Worm (Caenorhabditis elegans) whole organism, young adult: ENCODE data around the gene vps-52.

Experiments
- F23B12.7 ChIP-seq: sonication (generic microtip); optimal IDR thresholded peaks from 2 replicates; lab custom pipeline; 2017; ENCODE audit warnings: missing genetic modification characterization, mild to moderate bottlenecking, missing compliant biosample characterization, antibody characterized with exemption, moderate library complexity; ENCODE audit not compliant: insufficient read depth
- F37B4.10 ChIP-seq: fragments of 200-800 bp; sonication (Bioruptor generic); IDR thresholded peaks from 2 replicates; pipeline ENCODE4 v1.3.6; 2022; ENCODE audit warnings: missing genetic modification characterization, missing compliant biosample characterization
- F55B11.4 ChIP-seq: sonication (generic microtip); optimal IDR thresholded peaks from 2 replicates; lab custom pipeline; 2016; ENCODE audit warnings: missing compliant biosample characterization, missing genetic modification characterization, borderline replicate concordance; ENCODE audit not compliant: insufficient read depth
- Y56A3A.18 ChIP-seq: fragments of 200-800 bp; sonication (Bioruptor generic); IDR thresholded peaks from 2 replicates; pipeline ENCODE4 v1.3.6; 2022; ENCODE audit warnings: missing genetic modification reagents, missing genetic modification characterization, missing compliant biosample characterization
- Y67H2A.10 ChIP-seq: fragments of 200-800 bp; sonication (Bioruptor generic); conservative IDR thresholded peaks from 2 replicates; pipeline ENCODE4 v1.3.6; 2022; ENCODE audit warnings: missing genetic modification reagents, missing genetic modification characterization, missing compliant biosample characterization
- aptf-2 ChIP-seq: fragments of 200-800 bp; sonication (Bioruptor generic); conservative IDR thresholded peaks from 2 replicates; pipeline ENCODE4 v1.3.6; 2022; ENCODE audit warnings: missing genetic modification reagents, missing genetic modification characterization, missing compliant biosample characterization
- attf-3 ChIP-seq: fragments of 200-800 bp; sonication (Bioruptor generic); conservative IDR thresholded peaks from 2 replicates; pipeline ENCODE4 v1.3.6; 2022; ENCODE audit warnings: missing genetic modification reagents, missing genetic modification characterization, missing compliant biosample characterization
- bed-2 ChIP-seq: fragments of 200-800 bp; sonication (Bioruptor generic); IDR thresholded peaks from 2 replicates; pipeline ENCODE4 v1.3.6; 2022; ENCODE audit warnings: missing genetic modification reagents, missing genetic modification characterization, missing compliant biosample characterization
- ceh-40 ChIP-seq: fragments of 200-800 bp; sonication (Bioruptor generic); IDR thresholded peaks from 2 replicates; pipeline ENCODE4 v1.3.6; 2022; ENCODE audit warnings: missing genetic modification characterization, missing compliant biosample characterization
- chd-7 ChIP-seq: sonication (generic microtip); optimal IDR thresholded peaks from 2 replicates; lab custom pipeline; 2016; ENCODE audit warnings: mild to moderate bottlenecking, missing genetic modification characterization, moderate library complexity, missing compliant biosample characterization
- die-1 ChIP-seq: sonication (generic microtip); optimal IDR thresholded peaks from 2 replicates; lab custom pipeline; 2016; ENCODE audit warnings: missing genotype, mild to moderate bottlenecking, missing genetic modification characterization, missing compliant biosample characterization
- dox-1 ChIP-seq: fragments of 200-800 bp; sonication (Bioruptor generic); IDR thresholded peaks from 2 replicates; pipeline ENCODE4 v1.3.6; 2022; ENCODE audit warnings: missing genetic modification reagents, missing genetic modification characterization, missing compliant biosample characterization
- ekl-4 ChIP-seq: fragments of 200-800 bp; sonication (Bioruptor generic); IDR thresholded peaks from 2 replicates; pipeline ENCODE4 v1.3.6; 2022; ENCODE audit warnings: missing genetic modification reagents, missing genetic modification characterization, missing compliant biosample characterization
- ets-4 ChIP-seq: fragments of 200-800 bp; sonication (Bioruptor generic); optimal IDR thresholded peaks from 2 replicates; lab custom pipeline; 2018; ENCODE audit warnings: mild to moderate bottlenecking, missing genetic modification characterization, missing compliant biosample characterization
- gei-17 ChIP-seq: fragments of 200-800 bp; sonication (Bioruptor generic); optimal IDR thresholded peaks from 2 replicates; lab custom pipeline; 2018; ENCODE audit warnings: mild to moderate bottlenecking, missing genetic modification characterization, missing compliant biosample characterization
- lag-1 ChIP-seq: fragments of 200-800 bp; sonication (Bioruptor generic); IDR thresholded peaks from 2 replicates; pipeline ENCODE4 v1.3.6; 2022; ENCODE audit warnings: missing genetic modification reagents, missing genetic modification characterization, missing compliant biosample characterization
- lin-26 ChIP-seq: fragments of 200-800 bp; sonication (Bioruptor generic); IDR thresholded peaks from 2 replicates; pipeline ENCODE4 v1.3.6; 2022; ENCODE audit warnings: missing genetic modification reagents, missing genetic modification characterization, missing compliant biosample characterization
- lin-40 ChIP-seq: sonication (generic microtip); optimal IDR thresholded peaks from 2 replicates; lab custom pipeline; 2016; ENCODE audit warnings: missing genetic modification characterization, mild to moderate bottlenecking, missing compliant biosample characterization, missing genotype, missing genetic modification reagents
- lir-1 ChIP-seq: fragments of 200-800 bp; sonication (Bioruptor generic); conservative IDR thresholded peaks from 2 replicates; pipeline ENCODE4 v1.3.6; 2022; ENCODE audit warnings: missing genetic modification reagents, missing genetic modification characterization, missing compliant biosample characterization
- madf-3 ChIP-seq: fragments of 200-800 bp; sonication (Bioruptor generic); IDR thresholded peaks from 2 replicates; pipeline ENCODE4 v1.3.6; 2022; ENCODE audit warnings: missing genetic modification reagents, missing genetic modification characterization, missing compliant biosample characterization
- mes-4 ChIP-seq: sonication (generic microtip); optimal IDR thresholded peaks from 2 replicates; lab custom pipeline; 2016; ENCODE audit warnings: missing genotype, missing genetic modification characterization, missing compliant biosample characterization
- mxl-1 ChIP-seq: sonication (generic microtip); optimal IDR thresholded peaks from 2 replicates; lab custom pipeline; 2016; ENCODE audit warnings: missing genetic modification characterization, missing compliant biosample characterization
- nhr-80 ChIP-seq: sonication (generic microtip); optimal IDR thresholded peaks from 2 replicates; lab custom pipeline; 2016; ENCODE audit warnings: missing genetic modification characterization, missing compliant biosample characterization
- snpc-1.1 ChIP-seq: sonication (generic microtip); optimal IDR thresholded peaks from 2 replicates; lab custom pipeline; 2017; ENCODE audit warnings: missing genetic modification characterization, mild to moderate bottlenecking, missing compliant biosample characterization, antibody characterized with exemption, moderate library complexity, missing genotype, missing genetic modification reagents; ENCODE audit not compliant: insufficient read depth
- snpc-1.3 ChIP-seq: sonication (generic microtip); optimal IDR thresholded peaks from 2 replicates; lab custom pipeline; 2017; ENCODE audit warnings: missing genetic modification characterization, mild to moderate bottlenecking, missing compliant biosample characterization, antibody characterized with exemption, moderate library complexity, missing genotype, missing genetic modification reagents; ENCODE audit not compliant: insufficient read depth
- tbx-9 ChIP-seq: sonication (generic microtip); optimal IDR thresholded peaks from 2 replicates; lab custom pipeline; 2016; ENCODE audit warnings: borderline replicate concordance, missing genetic modification characterization, inconsistent platforms, missing compliant biosample characterization
- tlf-1 ChIP-seq: fragments of 200-800 bp; sonication (Bioruptor generic); optimal IDR thresholded peaks from 2 replicates; lab custom pipeline; 2018; ENCODE audit warnings: mild to moderate bottlenecking, missing genetic modification characterization, missing compliant biosample characterization
- unc-130 ChIP-seq: sonication (generic microtip); optimal IDR thresholded peaks from 2 replicates; lab custom pipeline; 2016; ENCODE audit warnings: missing genetic modification reagents, missing genetic modification characterization, missing compliant biosample characterization
- xnd-1 ChIP-seq: sonication (generic microtip); optimal IDR thresholded peaks from 2 replicates; lab custom pipeline; 2016; ENCODE audit warnings: missing genotype, missing genetic modification reagents, missing genetic modification characterization, missing compliant biosample characterization
- zfh-2 ChIP-seq: fragments of 200-800 bp; sonication (Bioruptor generic); conservative IDR thresholded peaks from 2 replicates; pipeline ENCODE4 v1.3.6; 2022; ENCODE audit warnings: missing genetic modification reagents, missing genetic modification characterization, missing compliant biosample characterization
- ztf-26 ChIP-seq: sonication (generic microtip); optimal IDR thresholded peaks from 2 replicates; lab custom pipeline; 2017; ENCODE audit warnings: missing genetic modification characterization, missing compliant biosample characterization

Gene vps-52

DNA sequence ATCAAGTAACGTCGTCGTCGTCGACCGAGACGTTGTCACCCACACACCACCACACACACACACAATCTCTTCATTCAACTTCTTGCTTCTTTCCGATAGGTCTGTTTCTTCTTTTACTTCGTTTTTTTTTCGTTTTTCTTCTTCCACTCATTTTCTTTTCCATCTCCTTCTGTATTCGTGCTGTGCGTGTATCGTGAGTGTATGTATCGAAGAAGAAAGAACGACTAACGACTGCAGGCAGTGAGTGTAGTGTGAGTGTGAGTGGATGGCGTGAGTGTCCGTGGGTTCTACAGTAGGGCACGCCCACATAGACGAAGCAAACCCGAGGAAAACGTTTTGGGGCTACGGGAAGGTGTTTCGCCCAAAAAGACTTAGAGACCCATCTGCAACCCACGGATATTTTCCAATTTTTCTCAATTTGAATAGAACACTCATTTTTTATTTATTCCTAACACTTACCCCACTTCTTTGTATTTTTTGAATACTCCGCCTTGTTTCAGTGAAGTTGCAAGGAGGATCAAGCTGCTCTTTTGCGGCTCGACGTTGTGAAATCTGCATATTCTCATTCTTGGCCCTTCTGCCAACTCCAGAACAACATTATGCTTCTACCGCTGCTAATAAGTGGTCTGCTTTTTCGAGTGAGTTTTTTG, 20.6 kb downstream of the vps-52 start, which contains the start of gene adt-2:
Gene adt-2, plus strand, starts transcription at position 600 of the 650 bp plus-strand sequence.
- TF ChIP-seq lin-26 (GFP tag; lab: Robert Waterston, UW) = 0 out of 2 replicates have a peak, but pooled peaks have one; percentile 23
- no peak for TF ChIP-seq snpc-1.3 (tag; lab: Kevin White, UChicago)
- TF ChIP-seq dox-1 (GFP tag; lab: Robert Waterston, UW) = no peak
- TF ChIP-seq chd-7 (tag; lab: Kevin White, UChicago) = no peak
- peak; percentile 11 for TF ChIP-seq lin-40 (tag; lab: Kevin White, UChicago)
- TF ChIP-seq ceh-40 = no peak
- TF ChIP-seq ztf-26 = peak; percentile 24

DNA sequence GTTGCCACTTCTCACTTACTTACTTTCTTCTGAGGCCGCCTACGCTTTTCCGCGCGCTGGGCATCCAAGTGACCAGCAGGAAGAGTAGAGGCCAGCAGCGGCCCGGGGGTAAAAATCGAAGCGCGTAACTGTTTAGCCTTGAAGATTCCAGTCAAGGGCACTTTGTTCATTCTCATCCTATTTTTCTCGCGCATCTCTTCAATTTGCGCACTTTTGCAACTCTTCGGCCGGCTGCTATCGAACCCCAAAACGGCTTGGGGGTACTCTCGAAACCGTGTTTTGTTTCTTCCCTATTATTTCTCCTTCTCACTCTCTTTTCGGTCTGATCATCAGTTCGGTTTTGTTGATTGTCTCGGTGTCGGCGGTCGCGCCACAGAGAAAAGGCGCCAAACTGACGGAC, 21.5 kb downstream of the vps-52 start:
- peak; percentile 52; the same call in 1 of the 2 replicates for TF ChIP-seq zfh-2 (GFP tag; lab: Robert Waterston, UW)
- TF ChIP-seq tlf-1 (GFP tag; lab: Kevin White, UChicago) = no peak
- peak; percentile 5 for TF ChIP-seq ztf-26
- no peak for TF ChIP-seq ets-4 (GFP tag; lab: Kevin White, UChicago)

DNA sequence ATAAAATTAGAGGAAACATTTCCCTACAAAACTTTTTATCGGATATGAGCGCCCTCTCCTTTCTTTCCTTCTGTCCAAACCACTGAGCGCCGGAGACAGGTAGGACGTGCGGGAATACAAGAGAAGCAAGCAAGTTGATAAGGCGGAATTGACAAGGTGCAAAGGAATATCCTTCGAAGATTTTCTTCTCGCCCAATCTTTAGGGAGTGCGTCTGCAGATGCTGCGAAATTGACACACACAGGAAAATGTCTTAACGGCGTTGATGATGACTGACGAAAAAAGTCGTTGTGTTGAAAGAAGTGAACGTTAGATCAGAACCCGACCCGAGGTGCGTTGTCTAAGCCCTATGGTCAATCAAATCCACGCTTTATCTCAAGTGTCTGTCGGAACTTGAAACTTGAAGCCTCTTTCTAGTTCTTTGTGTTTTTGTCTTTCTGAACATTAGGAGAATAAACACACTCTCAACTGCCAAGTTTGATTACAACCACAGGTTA, 22.7 kb downstream of the vps-52 start:
- TF ChIP-seq ekl-4 (GFP tag; lab: Robert Waterston, UW) = no peak
- no peak for TF ChIP-seq nhr-80
- no peak for TF ChIP-seq mxl-1 (tag; lab: Kevin White, UChicago)
- no peak for TF ChIP-seq madf-3
- no peak for TF ChIP-seq lin-26 (GFP tag; lab: Robert Waterston, UW)
- TF ChIP-seq gei-17 (GFP tag; lab: Kevin White, UChicago) = no peak
- no peak for TF ChIP-seq F37B4.10
- TF ChIP-seq attf-3 (GFP tag; lab: Robert Waterston, UW) = no peak
- TF ChIP-seq Y67H2A.10 = no peak
- no peak for TF ChIP-seq snpc-1.1
- TF ChIP-seq lag-1 (GFP tag; lab: Robert Waterston, UW) = no peak
- TF ChIP-seq xnd-1 (tag; lab: Kevin White, UChicago) = no peak
- TF ChIP-seq F55B11.4 = no peak
- no peak for TF ChIP-seq snpc-1.3 (tag; lab: Kevin White, UChicago)
- no peak for TF ChIP-seq die-1 (tag; lab: Kevin White, UChicago)
- TF ChIP-seq bed-2 (GFP tag; lab: Robert Waterston, UW) = no peak
- no peak for TF ChIP-seq tbx-9 (tag; lab: Kevin White, UChicago)
- TF ChIP-seq aptf-2 (GFP tag; lab: Robert Waterston, UW) = no peak

DNA sequence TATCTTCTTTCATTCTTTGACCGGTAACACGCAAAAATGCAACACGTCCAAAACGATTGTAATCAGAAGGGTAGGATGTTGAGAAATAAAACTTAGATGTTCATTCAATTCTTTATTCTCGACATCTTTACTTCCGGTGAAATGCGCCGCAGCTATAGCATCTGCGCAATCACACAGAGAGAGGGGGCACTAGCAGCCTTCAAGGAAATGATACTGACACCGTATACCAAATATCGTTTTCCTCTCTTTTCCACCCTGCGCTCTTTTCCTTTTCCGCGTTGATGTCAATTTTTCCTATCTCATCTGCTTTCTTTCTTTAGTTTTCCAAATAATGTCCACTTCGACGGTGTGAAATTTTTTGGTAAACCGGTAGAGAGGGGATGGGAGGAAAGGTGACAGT, 25.6 kb downstream of the vps-52 start:
- no peak for TF ChIP-seq mes-4 (tag; lab: Kevin White, UChicago)
- TF ChIP-seq madf-3 = no peak
- TF ChIP-seq lir-1 (GFP tag; lab: Robert Waterston, UW) = no peak
- no peak for TF ChIP-seq unc-130 (GFP tag; lab: Kevin White, UChicago)
- no peak for TF ChIP-seq Y56A3A.18 (GFP tag; lab: Robert Waterston, UW)
- TF ChIP-seq zfh-2 (GFP tag; lab: Robert Waterston, UW) = no peak
- TF ChIP-seq F23B12.7 (tag; lab: Kevin White, UChicago) = no peak
